Worm (Caenorhabditis elegans) whole organism, L4 larva: ENCODE measurements around the gene serp-1.2.

Experiments used
- D1046.2 ChIP-seq: fragments of 200-800 bp; sonication (Bioruptor generic); IDR thresholded peaks from 2 replicates; pipeline ENCODE4 v1.3.6; 2022; ENCODE audit warnings: missing genetic modification characterization, missing compliant biosample characterization
- F10B5.3 ChIP-seq: sonication (generic microtip); optimal IDR thresholded peaks from 2 replicates; lab custom pipeline; 2016; ENCODE audit warnings: mild to moderate bottlenecking, missing genetic modification characterization, missing compliant biosample characterization
- F44E2.7 ChIP-seq: fragments of 200-800 bp; sonication (Bioruptor generic); IDR thresholded peaks from 2 replicates; pipeline ENCODE4 v2.1.2; 2022; ENCODE audit warnings: missing genetic modification characterization, missing compliant biosample characterization
- T20F7.1 ChIP-seq: fragments of 200-800 bp; sonication (Bioruptor generic); optimal IDR thresholded peaks from 2 replicates; lab custom pipeline; 2018; ENCODE audit warnings: mild to moderate bottlenecking, missing genetic modification characterization, missing compliant biosample characterization
- Y5F2A.4 ChIP-seq: fragments of 200-800 bp; sonication (Bioruptor generic); optimal IDR thresholded peaks from 2 replicates; lab custom pipeline; 2018; ENCODE audit warnings: mild to moderate bottlenecking, missing genetic modification characterization, missing compliant biosample characterization
- aha-1 ChIP-seq: fragments of 150-350 bp; peaks from one replicate; lab custom pipeline; 2014; ENCODE audit warnings: missing biosample characterization, missing genetic modification characterization
- attf-4 ChIP-seq: sonication (generic microtip); optimal IDR thresholded peaks from 3 replicates; lab custom pipeline; 2017; ENCODE audit warnings: missing biosample characterization, missing genetic modification characterization
- ceh-32 ChIP-seq: sonication (generic microtip); optimal IDR thresholded peaks from 2 replicates; lab custom pipeline; 2016; ENCODE audit warnings: mild to moderate bottlenecking, missing genetic modification characterization, missing compliant biosample characterization; ENCODE audit not compliant: poor library complexity
- daf-12 ChIP-seq: fragments of 150-350 bp; optimal IDR thresholded peaks from 2 replicates; lab custom pipeline; 2014; ENCODE audit warnings: missing biosample characterization, missing genetic modification reagents, missing genetic modification characterization
- daf-16 ChIP-seq, 3 experiments: sonication (generic microtip); optimal IDR thresholded peaks; 2 replicates each; lab custom pipeline; 2016 to 2017; ENCODE audit warnings: missing genetic modification characterization in 3 of 3, missing genetic modification reagents in 3 of 3, mild to moderate bottlenecking in 2 of 3, missing compliant biosample characterization in 2 of 3, missing biosample characterization in 1 of 3, moderate library complexity in 1 of 3
- daf-19 ChIP-seq: fragments of 200-800 bp; sonication (Bioruptor generic); conservative IDR thresholded peaks from 2 replicates; pipeline ENCODE4 v1.3.6; 2022; ENCODE audit warnings: missing genetic modification characterization, missing compliant biosample characterization
- dmd-6 ChIP-seq: fragments of 200-800 bp; sonication (Bioruptor generic); IDR thresholded peaks from 2 replicates; pipeline ENCODE4 v1.3.6; 2022; ENCODE audit warnings: missing genetic modification reagents, missing genetic modification characterization, missing compliant biosample characterization
- dve-1 ChIP-seq: sonication (generic microtip); optimal IDR thresholded peaks from 2 replicates; lab custom pipeline; 2017; ENCODE audit warnings: antibody characterized with exemption, mild to moderate bottlenecking, missing genetic modification characterization, missing compliant biosample characterization; ENCODE audit not compliant: insufficient read depth
- egl-27 ChIP-seq: sonication (generic microtip); optimal IDR thresholded peaks from 3 replicates; lab custom pipeline; 2017; ENCODE audit warnings: missing biosample characterization, missing genetic modification reagents, missing genetic modification characterization
- gei-8 ChIP-seq: fragments of 200-800 bp; sonication (Bioruptor generic); optimal IDR thresholded peaks from 2 replicates; lab custom pipeline; 2018; ENCODE audit warnings: mild to moderate bottlenecking, missing genetic modification characterization, missing compliant biosample characterization
- hif-1 ChIP-seq, 2 experiments: sonication (generic microtip); optimal IDR thresholded peaks; 2 replicates each; lab custom pipeline; 2016 to 2017; ENCODE audit warnings: missing compliant biosample characterization in 2 of 2, missing genetic modification characterization in 2 of 2, missing genetic modification reagents in 2 of 2, missing genotype in 2 of 2, mild to moderate bottlenecking in 1 of 2
- hmg-1.1 ChIP-seq: fragments of 200-800 bp; sonication (Bioruptor generic); IDR thresholded peaks from 2 replicates; pipeline ENCODE4 v1.3.6; 2022; ENCODE audit warnings: missing genetic modification reagents, missing genetic modification characterization, missing compliant biosample characterization
- jun-1 ChIP-seq: fragments of 150-350 bp; optimal IDR thresholded peaks from 2 replicates; lab custom pipeline; 2014; ENCODE audit warnings: missing biosample characterization, missing genetic modification reagents, missing genetic modification characterization
- lin-13 ChIP-seq: fragments of 150-350 bp; optimal IDR thresholded peaks from 2 replicates; lab custom pipeline; 2014; ENCODE audit warnings: missing biosample characterization, missing genetic modification reagents, missing genetic modification characterization
- lin-15B ChIP-seq: fragments of 150-350 bp; sonication (generic microtip); optimal IDR thresholded peaks from 3 replicates; lab custom pipeline; 2014; ENCODE audit warnings: missing biosample characterization, missing genetic modification characterization
- lin-38 ChIP-seq: fragments of 200-800 bp; sonication (Bioruptor generic); IDR thresholded peaks from 2 replicates; pipeline ENCODE4 v1.3.6; 2022; ENCODE audit warnings: missing genetic modification reagents, missing genetic modification characterization, missing compliant biosample characterization
- lin-39 ChIP-seq: fragments of 150-350 bp; optimal IDR thresholded peaks from 2 replicates; lab custom pipeline; 2014; ENCODE audit warnings: missing biosample characterization, missing genetic modification reagents, missing genetic modification characterization
- mdt-29 ChIP-seq: fragments of 200-800 bp; sonication (Bioruptor generic); IDR thresholded peaks from 2 replicates; pipeline ENCODE4 v1.3.6; 2022; ENCODE audit warnings: missing genetic modification reagents, missing genetic modification characterization, missing compliant biosample characterization
- mep-1 ChIP-seq: fragments of 150-350 bp; sonication (generic microtip); optimal IDR thresholded peaks from 3 replicates; lab custom pipeline; 2014; ENCODE audit warnings: missing biosample characterization, missing genetic modification characterization
- mxl-2 ChIP-seq: fragments of 200-800 bp; sonication (Bioruptor generic); conservative IDR thresholded peaks from 2 replicates; pipeline ENCODE4 v1.3.6; 2022; ENCODE audit warnings: missing genetic modification reagents, missing genetic modification characterization, missing compliant biosample characterization
- pqm-1 ChIP-seq: sonication (generic microtip); optimal IDR thresholded peaks from 2 replicates; lab custom pipeline; 2017; ENCODE audit warnings: missing biosample characterization, missing genetic modification characterization
- saeg-2 ChIP-seq: fragments of 200-800 bp; sonication (Bioruptor generic); IDR thresholded peaks from 2 replicates; pipeline ENCODE4 v1.3.6; 2022; ENCODE audit warnings: missing genetic modification reagents, missing genetic modification characterization, missing compliant biosample characterization
- set-16 ChIP-seq: fragments of 200-800 bp; sonication (Bioruptor generic); IDR thresholded peaks from 2 replicates; pipeline ENCODE4 v1.3.6; 2022; ENCODE audit warnings: missing genetic modification reagents, missing genetic modification characterization, missing compliant biosample characterization
- skn-1 ChIP-seq: fragments of 150-350 bp; optimal IDR thresholded peaks from 2 replicates; lab custom pipeline; 2014; ENCODE audit warnings: missing biosample characterization, missing genetic modification characterization
- snpc-1.2 ChIP-seq: fragments of 200-800 bp; sonication (Bioruptor generic); IDR thresholded peaks from 2 replicates; pipeline ENCODE4 v1.3.6; 2022; ENCODE audit warnings: missing genetic modification reagents, missing genetic modification characterization, missing compliant biosample characterization
- spr-1 ChIP-seq: sonication (generic microtip); optimal IDR thresholded peaks from 2 replicates; lab custom pipeline; 2016; ENCODE audit warnings: mild to moderate bottlenecking, missing genetic modification characterization, missing compliant biosample characterization
- tag-97 ChIP-seq: fragments of 200-800 bp; sonication (Bioruptor generic); IDR thresholded peaks from 2 replicates; pipeline ENCODE4 v1.3.6; 2022; ENCODE audit warnings: missing genetic modification characterization, missing compliant biosample characterization
- tra-1 ChIP-seq: fragments of 200-800 bp; sonication (Bioruptor generic); IDR thresholded peaks from 2 replicates; pipeline ENCODE4 v1.3.6; 2022; ENCODE audit warnings: missing genetic modification reagents, missing genetic modification characterization, missing compliant biosample characterization
- unc-39 ChIP-seq: sonication (generic microtip); optimal IDR thresholded peaks from 2 replicates; lab custom pipeline; 2017; ENCODE audit warnings: missing biosample characterization, missing genetic modification characterization
- unc-62 ChIP-seq, 3 experiments: fragments of 150-350 bp in 1 of 3; sonication (generic microtip); optimal IDR thresholded peaks in 2 of 3; peaks in 1 of 3; 1 replicate in 1 of 3; 2 replicates in 2 of 3; lab custom pipeline; 2014 to 2017; ENCODE audit warnings: missing biosample characterization in 3 of 3, missing genetic modification characterization in 3 of 3, missing genetic modification reagents in 3 of 3, missing genotype in 1 of 3
- zfp-2 ChIP-seq: sonication (generic microtip); optimal IDR thresholded peaks from 2 replicates; lab custom pipeline; 2016; ENCODE audit warnings: mild to moderate bottlenecking, missing genetic modification characterization, missing compliant biosample characterization
- ztf-7 ChIP-seq: fragments of 150-350 bp; optimal IDR thresholded peaks from 2 replicates; lab custom pipeline; 2014; ENCODE audit warnings: missing biosample characterization, missing genetic modification characterization

serp-1.2 gene

DNA sequence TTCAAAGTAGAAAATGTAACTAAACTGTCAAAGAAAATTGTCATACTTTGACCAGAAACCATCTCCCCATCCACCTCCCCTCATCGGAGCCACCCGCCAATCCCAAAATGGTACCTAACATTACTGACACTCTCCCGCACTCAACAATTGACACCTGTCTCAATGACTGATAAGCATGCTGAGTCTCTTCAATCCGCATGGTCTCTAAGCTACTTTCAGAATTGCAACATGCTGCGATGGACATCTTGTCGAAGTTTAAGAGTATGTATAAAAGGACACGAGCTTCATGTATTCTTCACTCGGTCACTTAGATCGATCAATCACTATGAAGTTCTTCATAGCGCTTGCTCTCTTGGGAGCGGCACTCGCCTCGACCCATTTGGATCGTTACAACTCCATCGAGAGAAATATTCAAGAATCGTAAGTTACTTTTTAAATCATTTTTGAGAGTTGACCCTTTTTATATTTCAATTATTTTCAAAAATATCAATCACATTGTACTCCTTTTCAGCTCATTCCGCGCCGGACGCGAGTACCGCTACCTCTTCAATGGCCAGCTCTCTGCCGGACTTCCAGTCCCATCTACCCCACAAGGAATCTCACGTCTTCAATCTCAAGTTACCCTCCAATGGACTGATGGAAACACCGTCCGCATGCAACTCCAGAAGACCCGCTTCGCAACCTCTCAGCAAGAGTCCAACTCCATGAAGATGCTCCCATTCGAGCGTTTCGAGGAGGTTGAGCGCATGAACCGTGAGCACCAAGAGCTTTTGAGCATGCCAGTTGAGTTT is 35.6 kb downstream of the serp-1.2 start, which contains the start of gene vit-6 (continued):
- no peak for TF ChIP-seq zfp-2
- TF ChIP-seq F10B5.3 (tag; lab: Kevin White, UChicago) = no peak
- TF ChIP-seq egl-27 (tag; lab: Kevin White, UChicago) = no peak
- no peak for TF ChIP-seq tag-97 (GFP tag; lab: Robert Waterston, UW)
- no peak for TF ChIP-seq hif-1 (tag; optimal IDR thresholded peaks at IDR 0.05; lab: Kevin White, UChicago)
- TF ChIP-seq daf-16 (GFP tag; optimal IDR thresholded peaks at IDR 0.05; lab: Kevin White, UChicago) = peak in 1 of 2 experiments; percentile 11
- TF ChIP-seq daf-16 (tag; optimal IDR thresholded peaks at IDR 0.05; lab: Kevin White, UChicago) = no peak
- no peak for TF ChIP-seq lin-39
- TF ChIP-seq daf-19 (GFP tag; lab: Robert Waterston, UW) = no peak
- no peak for TF ChIP-seq hmg-1.1
- TF ChIP-seq F44E2.7 = no peak
- TF ChIP-seq saeg-2 (GFP tag; lab: Robert Waterston, UW) = no peak
- TF ChIP-seq ceh-32 (tag; lab: Kevin White, UChicago) = no peak
- no peak for TF ChIP-seq lin-15B (tag; lab: Kevin White, UChicago)
- no peak for TF ChIP-seq snpc-1.2 (GFP tag; lab: Robert Waterston, UW)
- TF ChIP-seq spr-1 = no peak
- TF ChIP-seq T20F7.1 (GFP tag; lab: Kevin White, UChicago) = no peak
- TF ChIP-seq dmd-6 (GFP tag; lab: Robert Waterston, UW) = peak; percentile 95
- TF ChIP-seq skn-1 = no peak
- peak; percentile 15 for TF ChIP-seq dve-1 (tag; lab: Kevin White, UChicago)
- peak; percentile 47 for TF ChIP-seq lin-38 (GFP tag; lab: Robert Waterston, UW)
- no peak for TF ChIP-seq unc-62 (GFP tag; optimal IDR thresholded peaks at IDR 0.05 in 1 of 2; lab: Kevin White, UChicago)
- no peak for TF ChIP-seq unc-62 (tag; optimal IDR thresholded peaks at IDR 0.05; lab: Kevin White, UChicago)
- TF ChIP-seq pqm-1 (tag; lab: Kevin White, UChicago) = no peak
- no peak for TF ChIP-seq gei-8 (GFP tag; lab: Kevin White, UChicago)
- TF ChIP-seq daf-12 (tag; lab: Kevin White, UChicago) = no peak
- peak; percentile 69 for TF ChIP-seq set-16 (GFP tag; lab: Robert Waterston, UW)
- no peak for TF ChIP-seq Y5F2A.4
- TF ChIP-seq unc-39 (tag; lab: Kevin White, UChicago) = no peak
- TF ChIP-seq mxl-2 (GFP tag; lab: Robert Waterston, UW) = 0 out of 2 replicates have a peak, but pooled peaks have one; percentile 17
- no peak for TF ChIP-seq ztf-7
- peak; percentile 62; the same call in 1 of the 2 replicates for TF ChIP-seq tra-1 (GFP tag; lab: Robert Waterston, UW)
- TF ChIP-seq lin-13 = no peak
- no peak for TF ChIP-seq attf-4
- TF ChIP-seq mep-1 = no peak
- no peak for TF ChIP-seq jun-1 (tag; lab: Kevin White, UChicago)
- TF ChIP-seq D1046.2 (GFP tag; lab: Robert Waterston, UW) = no peak; the same call in 1 of the 2 replicates

DNA sequence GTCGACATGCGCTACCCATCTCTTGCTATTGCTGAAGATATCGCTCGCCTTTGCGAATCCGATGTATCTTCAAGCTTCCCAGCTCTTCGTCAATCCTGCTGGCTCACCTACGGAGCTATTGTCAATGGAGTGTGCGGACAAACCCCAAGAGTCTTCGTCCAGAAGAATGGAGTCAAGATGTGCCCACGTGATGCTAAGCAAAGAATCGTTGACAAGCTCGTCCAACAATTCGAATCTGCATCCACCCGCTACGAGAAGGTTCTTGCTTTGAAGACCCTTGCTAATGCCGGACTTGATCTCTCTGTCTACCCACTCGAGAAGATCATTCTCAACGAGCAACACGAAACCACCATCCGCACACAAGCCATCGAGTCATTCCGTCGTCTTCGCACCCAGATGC is 37.2 kb downstream of the serp-1.2 start:
- TF ChIP-seq tag-97 (GFP tag; lab: Robert Waterston, UW) = no peak
- TF ChIP-seq lin-38 (GFP tag; lab: Robert Waterston, UW) = peak; percentile 3; the same call in 1 of the 2 replicates
- TF ChIP-seq mdt-29 (GFP tag; lab: Robert Waterston, UW) = 0 out of 2 replicates have a peak, but pooled peaks have one; percentile 19
- TF ChIP-seq aha-1 (tag; lab: Kevin White, UChicago) = peak; percentile 45
